Worm (Caenorhabditis elegans) whole organism, midembryonic: ENCODE data around the gene acd-4.

Source experiments
- T22C8.4 ChIP-seq: fragments of 200-800 bp; sonication (Bioruptor generic); IDR thresholded peaks from 2 replicates; pipeline ENCODE4 v1.3.6; 2022; ENCODE audit warnings: missing genetic modification characterization, missing compliant biosample characterization
- cog-1 ChIP-seq: sonication (generic microtip); optimal IDR thresholded peaks from 2 replicates; lab custom pipeline; 2016; ENCODE audit warnings: missing genetic modification characterization, missing compliant biosample characterization
- flt-1 ChIP-seq: fragments of 200-800 bp; sonication (Bioruptor generic); IDR thresholded peaks from 2 replicates; pipeline ENCODE4 v1.3.6; 2022; ENCODE audit warnings: missing genetic modification characterization, missing compliant biosample characterization
- klf-2 ChIP-seq: fragments of 200-800 bp; sonication (Bioruptor generic); conservative IDR thresholded peaks from 2 replicates; pipeline ENCODE4 v1.3.6; 2022; ENCODE audit warnings: missing genetic modification reagents, missing genetic modification characterization, missing compliant biosample characterization
- med-1 ChIP-seq: sonication (generic microtip); optimal IDR thresholded peaks from 2 replicates; lab custom pipeline; 2017; ENCODE audit warnings: missing genetic modification characterization, mild to moderate bottlenecking, missing compliant biosample characterization, antibody characterized with exemption, missing genetic modification reagents; ENCODE audit not compliant: insufficient read depth
- ref-1 ChIP-seq: fragments of 200-800 bp; sonication (Bioruptor generic); conservative IDR thresholded peaks from 2 replicates; pipeline ENCODE4 v1.3.6; 2022; ENCODE audit warnings: missing genetic modification reagents, missing genetic modification characterization, missing compliant biosample characterization
- tab-1 ChIP-seq: fragments of 200-800 bp; sonication (Bioruptor generic); IDR thresholded peaks from 2 replicates; pipeline ENCODE4 v1.3.6; 2022; ENCODE audit warnings: missing genetic modification characterization, missing compliant biosample characterization
- ztf-23 ChIP-seq: fragments of 200-800 bp; sonication (Bioruptor generic); IDR thresholded peaks from 2 replicates; pipeline ENCODE4 v1.3.6; 2022; ENCODE audit warnings: missing genetic modification reagents, missing genetic modification characterization, missing compliant biosample characterization
- ztf-29 ChIP-seq: fragments of 200-800 bp; sonication (Bioruptor generic); IDR thresholded peaks from 2 replicates; pipeline ENCODE4 v1.3.6; 2022; ENCODE audit warnings: missing genetic modification reagents, missing genetic modification characterization, missing compliant biosample characterization

acd-4 gene

DNA sequence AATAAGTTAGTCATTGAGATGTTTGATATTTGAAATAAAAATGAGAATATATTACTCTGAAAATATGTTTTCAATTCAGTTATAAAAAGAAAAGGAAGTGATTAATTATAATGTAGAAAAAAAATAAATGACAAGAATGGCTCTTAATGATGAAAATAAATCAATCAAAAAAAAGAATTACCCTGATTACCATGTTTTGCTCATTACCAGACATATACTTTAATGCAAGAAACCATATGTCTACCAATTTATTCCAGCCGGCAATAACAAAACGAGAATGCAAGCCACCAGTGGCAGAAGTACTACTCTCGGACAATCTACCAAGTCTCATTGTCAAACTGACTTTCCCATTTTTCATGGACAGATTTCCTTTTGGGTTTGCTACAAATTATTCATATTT, 45.8 kb downstream of the acd-4 start:
- TF ChIP-seq ref-1 (no peak), cog-1 (tag; lab: Kevin White, UChicago) (no peak), ztf-29 (GFP tag; lab: Robert Waterston, UW) (no peak), ztf-23 (GFP tag; lab: Robert Waterston, UW) (no peak), flt-1 (GFP tag; lab: Robert Waterston, UW) (no peak), T22C8.4 (no peak), med-1 (GFP tag; lab: Kevin White, UChicago) (no peak), tab-1 (no peak), klf-2 (GFP tag; lab: Robert Waterston, UW) (no peak)

DNA sequence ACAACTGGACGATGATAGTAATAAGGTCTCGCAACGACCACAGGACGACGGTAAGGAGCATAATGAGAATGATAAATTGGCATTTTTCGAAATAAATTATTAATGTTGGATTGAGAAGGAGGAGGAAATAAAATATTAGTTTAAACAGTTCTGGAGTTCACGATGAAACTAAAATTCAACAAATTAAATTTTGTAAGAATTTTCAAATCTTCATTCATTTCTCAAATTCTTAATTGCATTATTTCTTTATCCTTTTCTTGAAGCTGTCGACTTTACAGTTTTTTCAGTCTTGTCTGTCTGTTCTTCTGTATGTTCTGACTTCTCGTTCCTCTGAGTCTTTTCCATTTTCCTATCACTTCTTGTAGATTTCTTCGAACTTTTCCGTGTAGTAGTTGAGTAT, 48.7 kb downstream of the acd-4 start, which contains the start of gene ZC190.7:
Gene ZC190.7, minus strand, starts transcription at position 101 of the 400 bp plus-strand sequence.
- TF ChIP-seq med-1 (GFP tag; lab: Kevin White, UChicago): no peak
- TF ChIP-seq ztf-29 (GFP tag; lab: Robert Waterston, UW): no peak
- TF ChIP-seq ztf-23 (GFP tag; lab: Robert Waterston, UW): no peak
- no peak for TF ChIP-seq tab-1
- no peak for TF ChIP-seq T22C8.4
- TF ChIP-seq klf-2 (GFP tag; lab: Robert Waterston, UW): no peak
- no peak for TF ChIP-seq cog-1 (tag; lab: Kevin White, UChicago)
- no peak for TF ChIP-seq flt-1 (GFP tag; lab: Robert Waterston, UW)
- TF ChIP-seq ref-1: no peak

DNA sequence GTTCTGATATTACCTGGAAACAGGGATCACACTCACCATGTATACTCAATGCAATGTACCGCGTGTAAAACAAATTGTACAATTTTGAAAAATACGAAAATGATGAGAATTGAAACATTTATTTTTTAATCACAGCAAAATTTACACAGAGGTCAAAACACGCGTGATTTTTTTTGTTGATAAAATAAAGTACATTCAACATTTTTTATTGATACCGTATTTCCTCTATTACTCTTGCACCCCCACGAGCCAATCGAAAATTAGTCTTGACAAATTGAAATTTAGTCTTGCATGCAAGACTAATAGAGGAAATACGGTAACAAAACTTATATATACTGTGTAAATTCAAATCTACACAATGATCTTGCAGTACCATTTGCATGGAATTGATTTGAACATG, 49.7 kb downstream of the acd-4 start, which contains the start of gene ZC190.8:
Gene ZC190.8, minus strand, starts transcription at position 101 of the 400 bp plus-strand sequence.
- no peak for TF ChIP-seq klf-2 (GFP tag; lab: Robert Waterston, UW)
- no peak for TF ChIP-seq tab-1
- no peak for TF ChIP-seq cog-1 (tag; lab: Kevin White, UChicago)
- TF ChIP-seq ztf-29 (GFP tag; lab: Robert Waterston, UW): no peak
- TF ChIP-seq ref-1: no peak
- TF ChIP-seq med-1 (GFP tag; lab: Kevin White, UChicago): no peak
- TF ChIP-seq ztf-23 (GFP tag; lab: Robert Waterston, UW): no peak
- TF ChIP-seq T22C8.4: no peak
- TF ChIP-seq flt-1 (GFP tag; lab: Robert Waterston, UW): no peak
